Worm (Caenorhabditis elegans): ENCODE results near the gene K06A9.2.

- TF ChIP-seq ama-1 (optimal IDR thresholded peaks at IDR 0.05) = no peak
- no peak for TF ChIP-seq mdl-1 (tag; optimal IDR thresholded peaks at IDR 0.05)
- TF ChIP-seq pha-4 (tag; optimal IDR thresholded peaks at IDR 0.05) = no peak
- no peak for TF ChIP-seq tbx-2 (tag; optimal IDR thresholded peaks at IDR 0.05)
- no peak for TF ChIP-seq daf-12 (tag; optimal IDR thresholded peaks at IDR 0.05)
- no peak for TF ChIP-seq snpc-4 (tag; optimal IDR thresholded peaks at IDR 0.05)
- TF ChIP-seq skn-1 (tag; optimal IDR thresholded peaks at IDR 0.05) = no peak
- TF ChIP-seq nhr-11 (tag; optimal IDR thresholded peaks at IDR 0.05) = no peak
- TF ChIP-seq nhr-76 (tag; optimal IDR thresholded peaks at IDR 0.05) = no peak
- no peak for TF ChIP-seq nhr-25 (tag; optimal IDR thresholded peaks at IDR 0.05)
- TF ChIP-seq egl-27 (tag; optimal IDR thresholded peaks at IDR 0.05) = no peak
- no peak for TF ChIP-seq nhr-77 (tag; optimal IDR thresholded peaks at IDR 0.05)
- TF ChIP-seq fos-1 (tag; optimal IDR thresholded peaks at IDR 0.05) = no peak
- TF ChIP-seq ceh-9 (tag; optimal IDR thresholded peaks at IDR 0.05) = no peak
These were observed 49.1 kb upstream of the K06A9.2 start for ce11 chrX:1487096-1487495.
